Worm (Caenorhabditis elegans) whole organism, L1 larva: ENCODE measurements around the gene Y82E9BL.12.

Source experiments
- egl-27 ChIP-seq, 2 experiments: fragments of 150-350 bp in 1 of 2; sonication (generic microtip); optimal IDR thresholded peaks; 3 replicates each; lab custom pipeline; 2017 to 2018; ENCODE audit warnings: missing biosample characterization in 2 of 2, missing genetic modification characterization in 2 of 2, missing genetic modification reagents in 2 of 2
- elt-2 ChIP-seq: sonication (generic microtip); optimal IDR thresholded peaks from 2 replicates; lab custom pipeline; 2016; ENCODE audit warnings: missing genetic modification characterization, mild to moderate bottlenecking, inconsistent platforms, missing compliant biosample characterization, missing genetic modification reagents
- hpl-2 ChIP-seq: fragments of 150-350 bp; optimal IDR thresholded peaks from 2 replicates; lab custom pipeline; 2014; ENCODE audit warnings: missing biosample characterization, missing genetic modification reagents, missing genetic modification characterization
- jun-1 ChIP-seq: fragments of 150-350 bp; optimal IDR thresholded peaks from 2 replicates; lab custom pipeline; 2014; ENCODE audit warnings: missing biosample characterization, missing genetic modification reagents, missing genetic modification characterization
- mep-1 ChIP-seq: fragments of 150-350 bp; optimal IDR thresholded peaks from 2 replicates; lab custom pipeline; 2014; ENCODE audit warnings: missing biosample characterization, missing genetic modification characterization
- nhr-77 ChIP-seq: fragments of 150-350 bp; optimal IDR thresholded peaks from 2 replicates; lab custom pipeline; 2014; ENCODE audit warnings: missing biosample characterization, missing genetic modification characterization
- nhr-85 ChIP-seq: sonication (generic microtip); peaks from one replicate; lab custom pipeline; 2016; ENCODE audit warnings: missing genetic modification characterization, inconsistent platforms, missing compliant biosample characterization
- snpc-4 ChIP-seq: fragments of 150-350 bp; optimal IDR thresholded peaks from 2 replicates; lab custom pipeline; 2014; ENCODE audit warnings: missing biosample characterization, missing genetic modification characterization
- snu-23 ChIP-seq: sonication (generic microtip); optimal IDR thresholded peaks from 2 replicates; lab custom pipeline; 2016; ENCODE audit warnings: missing genetic modification characterization, missing compliant biosample characterization
- sptf-1 ChIP-seq: fragments of 150-350 bp; optimal IDR thresholded peaks from 2 replicates; lab custom pipeline; 2014; ENCODE audit warnings: missing biosample characterization, missing genetic modification characterization
- tlp-1 ChIP-seq: fragments of 150-350 bp; optimal IDR thresholded peaks from 2 replicates; lab custom pipeline; 2014; ENCODE audit warnings: missing biosample characterization, missing genetic modification characterization
- unc-130 ChIP-seq: fragments of 150-350 bp; optimal IDR thresholded peaks from 2 replicates; lab custom pipeline; 2017; ENCODE audit warnings: missing biosample characterization, missing genetic modification characterization, inconsistent platforms
- xbp-1 ChIP-seq: sonication (generic microtip); optimal IDR thresholded peaks from 2 replicates; lab custom pipeline; 2016; ENCODE audit warnings: missing genetic modification characterization, missing compliant biosample characterization
- ztf-11 ChIP-seq, 2 experiments: sonication (generic microtip); optimal IDR thresholded peaks; 2 replicates each; lab custom pipeline; 2016 to 2017; ENCODE audit warnings: missing genetic modification characterization in 2 of 2, missing biosample characterization in 1 of 2, missing compliant biosample characterization in 1 of 2

DNA sequence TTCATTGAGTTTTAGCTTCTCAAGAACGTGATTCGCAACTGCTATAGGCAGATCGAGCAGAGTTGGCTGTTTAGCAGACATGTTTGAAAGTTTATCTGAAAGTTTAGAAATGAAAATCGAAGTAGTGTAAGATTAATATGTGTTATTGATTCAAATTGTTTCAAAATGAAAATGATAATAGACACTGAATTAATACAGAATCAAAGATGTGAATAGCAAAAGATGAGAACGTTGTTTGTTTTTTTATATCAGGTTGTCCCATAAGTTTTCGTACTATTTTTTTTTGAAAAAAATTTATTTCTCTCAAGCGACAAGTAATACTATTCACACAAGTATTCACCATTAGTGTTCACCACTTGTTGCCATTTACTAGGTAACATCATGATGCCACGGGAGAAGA lies 15.9 kb upstream of the Y82E9BL.12 start, which contains the start of gene fbxa-36:
- TF ChIP-seq unc-130 (tag; lab: Kevin White, UChicago) (no peak), snpc-4 (tag; lab: Kevin White, UChicago) (no peak), xbp-1 (tag; lab: Kevin White, UChicago) (no peak), egl-27 (tag; optimal IDR thresholded peaks at IDR 0.05; lab: Kevin White, UChicago) (no peak), nhr-77 (no peak), tlp-1 (tag; lab: Kevin White, UChicago) (no peak), jun-1 (tag; lab: Kevin White, UChicago) (no peak), elt-2 (no peak), hpl-2 (GFP tag; lab: Kevin White, UChicago) (no peak), nhr-85 (tag; lab: Kevin White, UChicago) (no peak), snu-23 (GFP tag; lab: Kevin White, UChicago) (no peak), ztf-11 (tag; optimal IDR thresholded peaks at IDR 0.05; lab: Kevin White, UChicago) (no peak), mep-1 (tag; lab: Kevin White, UChicago) (no peak), sptf-1 (tag; lab: Kevin White, UChicago) (no peak)
